Fruit fly (Drosophila melanogaster) whole organism, embryonic: ENCODE measurements around the gene FBXO11.
A peak's percentile ranks its signal among the peaks of the same experiment; 100 is the strongest.

Source experiments
- Adf1 ChIP-seq: fragments of 200-800 bp; sonication (Bioruptor generic); IDR thresholded peaks from 2 replicates; pipeline ENCODE4 v1.3.6; 2022; ENCODE audit warnings: missing biosample characterization, missing genetic modification characterization
- Bgb ChIP-seq: fragments of 200-800 bp; sonication (Bioruptor generic); IDR thresholded peaks from 2 replicates; pipeline ENCODE4 v1.3.6; 2022; ENCODE audit warnings: missing biosample characterization, missing genetic modification characterization; ENCODE audit not compliant: partially characterized antibody
- Blimp-1 ChIP-seq: fragments of 200-800 bp; sonication (Bioruptor generic); optimal IDR thresholded peaks from 3 replicates; lab custom pipeline; 2018; ENCODE audit warnings: missing biosample characterization, missing genetic modification characterization, mild to moderate bottlenecking, moderate library complexity, missing genetic modification reagents
- CG10979 ChIP-seq: fragments of 200-800 bp; sonication (Bioruptor generic); optimal IDR thresholded peaks from 2 replicates; lab custom pipeline; 2018; ENCODE audit warnings: missing biosample characterization, mild to moderate bottlenecking, missing genetic modification characterization, moderate library complexity
- CG12236 ChIP-seq: fragments of 200-800 bp; sonication (Bioruptor generic); optimal IDR thresholded peaks from 2 replicates; lab custom pipeline; 2016; ENCODE audit warnings: missing biosample characterization, missing genetic modification characterization
- CG14014 ChIP-seq: fragments of 200-800 bp; sonication (Bioruptor generic); IDR thresholded peaks from 2 replicates; pipeline ENCODE4 v1.3.6; 2022; ENCODE audit warnings: missing biosample characterization, missing genetic modification characterization
- CG14710 ChIP-seq: fragments of 200-800 bp; sonication (Bioruptor generic); optimal IDR thresholded peaks from 3 replicates; lab custom pipeline; 2019; ENCODE audit warnings: missing biosample characterization, mild to moderate bottlenecking, missing genetic modification characterization, moderate library complexity
- CG15011 ChIP-seq: fragments of 200-800 bp; sonication (Bioruptor generic); optimal IDR thresholded peaks from 3 replicates; lab custom pipeline; 2018; ENCODE audit warnings: missing biosample characterization, mild to moderate bottlenecking, missing genetic modification characterization
- CG15696 ChIP-seq: fragments of 200-800 bp; sonication (Bioruptor generic); optimal IDR thresholded peaks from 2 replicates; lab custom pipeline; 2019; ENCODE audit warnings: missing biosample characterization, mild to moderate bottlenecking, missing genetic modification characterization, moderate library complexity
- CG17328 ChIP-seq: fragments of 200-800 bp; sonication (Bioruptor generic); IDR thresholded peaks from 2 replicates; pipeline ENCODE4 v1.3.6; 2022; ENCODE audit warnings: missing biosample characterization, missing genetic modification characterization
- CG17359 ChIP-seq: fragments of 200-800 bp; sonication (Bioruptor generic); optimal IDR thresholded peaks from 3 replicates; lab custom pipeline; 2018; ENCODE audit warnings: missing biosample characterization, mild to moderate bottlenecking, missing genetic modification characterization, moderate library complexity
- CG17612 ChIP-seq: fragments of 200-800 bp; sonication (Bioruptor generic); IDR thresholded peaks from 2 replicates; pipeline ENCODE4 v1.3.6; 2022; ENCODE audit warnings: missing biosample characterization, missing genetic modification characterization
- CG2116 ChIP-seq: fragments of 200-800 bp; sonication (Bioruptor generic); optimal IDR thresholded peaks from 3 replicates; lab custom pipeline; 2018; ENCODE audit warnings: missing biosample characterization, mild to moderate bottlenecking, missing genetic modification characterization
- CG3065 ChIP-seq: fragments of 200-800 bp; sonication (Bioruptor generic); optimal IDR thresholded peaks from 2 replicates; lab custom pipeline; 2016; ENCODE audit warnings: missing biosample characterization, missing genetic modification characterization
- CG3407 ChIP-seq: fragments of 200-800 bp; sonication (Bioruptor generic); optimal IDR thresholded peaks from 2 replicates; lab custom pipeline; 2018; ENCODE audit warnings: missing biosample characterization, mild to moderate bottlenecking, missing genetic modification characterization
- CG3847 ChIP-seq: fragments of 200-800 bp; sonication (Bioruptor generic); IDR thresholded peaks from 2 replicates; pipeline ENCODE4 v1.3.6; 2022; ENCODE audit warnings: missing biosample characterization, missing genetic modification characterization
- CG4404 ChIP-seq: fragments of 200-800 bp; sonication (Bioruptor generic); IDR thresholded peaks from 2 replicates; pipeline ENCODE4 v1.3.6; 2022; ENCODE audit warnings: missing biosample characterization, missing genetic modification characterization
- CG4854 ChIP-seq: fragments of 200-800 bp; sonication (Bioruptor generic); optimal IDR thresholded peaks from 2 replicates; lab custom pipeline; 2016; ENCODE audit warnings: missing biosample characterization, missing genetic modification characterization, inconsistent platforms
- CG6254 ChIP-seq: fragments of 200-800 bp; sonication (Bioruptor generic); optimal IDR thresholded peaks from 3 replicates; lab custom pipeline; 2017; ENCODE audit warnings: mild to moderate bottlenecking, missing biosample characterization, missing genetic modification reagents, missing genetic modification characterization
- CG6765 ChIP-seq: fragments of 200-800 bp; sonication (Bioruptor generic); optimal IDR thresholded peaks from 3 replicates; lab custom pipeline; 2017; ENCODE audit warnings: missing biosample characterization, mild to moderate bottlenecking, missing genetic modification characterization
- CG8290 ChIP-seq, 3 experiments: fragments of 200-800 bp; sonication (Bioruptor generic); optimal IDR thresholded peaks; 2 replicates each; lab custom pipeline; 2016 to 2019; ENCODE audit warnings: missing biosample characterization in 3 of 3, missing genetic modification characterization in 3 of 3, mild to moderate bottlenecking in 2 of 3, moderate library complexity in 1 of 3
- CHES-1-like ChIP-seq: fragments of 200-800 bp; sonication (Bioruptor generic); optimal IDR thresholded peaks from 2 replicates; lab custom pipeline; 2016; ENCODE audit warnings: missing biosample characterization, missing genetic modification characterization
- Dad ChIP-seq: fragments of 200-800 bp; sonication (Bioruptor generic); optimal IDR thresholded peaks from 3 replicates; lab custom pipeline; 2016; ENCODE audit warnings: missing biosample characterization, missing genetic modification characterization
- GATAe ChIP-seq: fragments of 200-800 bp; sonication (Bioruptor generic); conservative IDR thresholded peaks from 2 replicates; pipeline ENCODE4 v1.3.6; 2022; ENCODE audit warnings: missing biosample characterization, missing genetic modification characterization
- HLH3B ChIP-seq: fragments of 200-800 bp; sonication (Bioruptor generic); IDR thresholded peaks from 2 replicates; pipeline ENCODE4 v1.3.6; 2022; ENCODE audit warnings: missing biosample characterization, missing genetic modification characterization
- HLH54F ChIP-seq: fragments of 200-800 bp; sonication (Bioruptor generic); optimal IDR thresholded peaks from 3 replicates; lab custom pipeline; 2016; ENCODE audit warnings: missing biosample characterization, missing genetic modification characterization
- Optix ChIP-seq: fragments of 200-800 bp; sonication (Bioruptor generic); IDR thresholded peaks from 3 replicates; pipeline ENCODE4 v1.3.6; 2022; ENCODE audit warnings: missing biosample characterization, missing genetic modification characterization
- PHDP ChIP-seq: fragments of 200-800 bp; sonication (Bioruptor generic); optimal IDR thresholded peaks from 3 replicates; lab custom pipeline; 2018; ENCODE audit warnings: missing biosample characterization, mild to moderate bottlenecking, missing genetic modification characterization, moderate library complexity
- Rfx ChIP-seq: fragments of 200-800 bp; sonication (Bioruptor generic); IDR thresholded peaks from 2 replicates; pipeline ENCODE4 v1.3.6; 2022; ENCODE audit warnings: missing biosample characterization, missing genetic modification characterization
- YL-1 ChIP-seq: fragments of 200-800 bp; sonication (Bioruptor generic); optimal IDR thresholded peaks from 3 replicates; lab custom pipeline; 2017; ENCODE audit warnings: missing biosample characterization, mild to moderate bottlenecking, missing genetic modification characterization
- al ChIP-seq: fragments of 200-800 bp; sonication (Bioruptor generic); IDR thresholded peaks from 2 replicates; pipeline ENCODE4 v1.3.6; 2022; ENCODE audit warnings: missing biosample characterization, missing genetic modification characterization
- az2 ChIP-seq: fragments of 200-800 bp; sonication (Bioruptor generic); optimal IDR thresholded peaks from 3 replicates; lab custom pipeline; 2016; ENCODE audit warnings: missing biosample characterization, missing genetic modification characterization
- br ChIP-seq: fragments of >200 bp; optimal IDR thresholded peaks from 2 replicates; lab custom pipeline; 2017
- da ChIP-seq: fragments of 200-800 bp; sonication (Bioruptor generic); optimal IDR thresholded peaks from 2 replicates; lab custom pipeline; 2016; ENCODE audit warnings: missing biosample characterization, missing genetic modification characterization
- dmrt11E ChIP-seq: fragments of 200-800 bp; sonication (Bioruptor generic); optimal IDR thresholded peaks from 3 replicates; lab custom pipeline; 2018; ENCODE audit warnings: missing biosample characterization, mild to moderate bottlenecking, missing genetic modification characterization, moderate library complexity
- dmrt99B ChIP-seq: fragments of 200-800 bp; sonication (Bioruptor generic); optimal IDR thresholded peaks from 2 replicates; lab custom pipeline; 2018; ENCODE audit warnings: missing biosample characterization, mild to moderate bottlenecking, missing genetic modification characterization, moderate library complexity
- dpn ChIP-seq, 2 experiments: fragments of 200-800 bp; sonication (Bioruptor generic); optimal IDR thresholded peaks; 3 replicates each; lab custom pipeline; 2016; ENCODE audit warnings: missing biosample characterization in 2 of 2, missing genetic modification characterization in 2 of 2
- fd102C ChIP-seq: fragments of 200-800 bp; sonication (Bioruptor generic); optimal IDR thresholded peaks from 2 replicates; lab custom pipeline; 2018; ENCODE audit warnings: missing biosample characterization, mild to moderate bottlenecking, missing genetic modification characterization, moderate library complexity
- her ChIP-seq: fragments of 200-800 bp; sonication (Bioruptor generic); optimal IDR thresholded peaks from 2 replicates; lab custom pipeline; 2016; ENCODE audit warnings: missing biosample characterization, missing genetic modification characterization
- jigr1 ChIP-seq: fragments of 200-800 bp; sonication (Bioruptor generic); IDR thresholded peaks from 3 replicates; pipeline ENCODE4 v1.3.6; 2022; ENCODE audit warnings: missing biosample characterization, missing genetic modification characterization
- lilli ChIP-seq: fragments of 200-800 bp; sonication (Bioruptor generic); optimal IDR thresholded peaks from 3 replicates; lab custom pipeline; 2016; ENCODE audit warnings: missing biosample characterization, missing genetic modification characterization
- lmd ChIP-seq: fragments of 200-800 bp; sonication (Bioruptor generic); IDR thresholded peaks from 2 replicates; pipeline ENCODE4 v1.3.6; 2022; ENCODE audit warnings: missing biosample characterization, missing genetic modification characterization
- p53 ChIP-seq: fragments of 200-800 bp; sonication (Bioruptor generic); optimal IDR thresholded peaks from 2 replicates; lab custom pipeline; 2016; ENCODE audit warnings: missing biosample characterization, missing genetic modification characterization
- pb ChIP-seq: fragments of 200-800 bp; sonication (Bioruptor generic); optimal IDR thresholded peaks from 3 replicates; lab custom pipeline; 2016; ENCODE audit warnings: missing biosample characterization, missing genetic modification characterization
- pho ChIP-seq: fragments of 200-800 bp; sonication (Bioruptor generic); optimal IDR thresholded peaks from 2 replicates; lab custom pipeline; 2016; ENCODE audit warnings: missing biosample characterization, missing genetic modification characterization
- sc ChIP-seq, 3 experiments: fragments of >200 bp in 2 of 3; fragments of 200-800 bp in 1 of 3; sonication (Bioruptor generic) in 1 of 3; optimal IDR thresholded peaks; 2 replicates in 2 of 3; 3 replicates in 1 of 3; lab custom pipeline; 2017; ENCODE audit warnings: mild to moderate bottlenecking in 1 of 3, missing biosample characterization in 1 of 3, missing genetic modification characterization in 1 of 3, missing genetic modification reagents in 1 of 3
- stc ChIP-seq: fragments of 200-800 bp; sonication (Bioruptor generic); IDR thresholded peaks from 2 replicates; pipeline ENCODE4 v1.3.6; 2022; ENCODE audit warnings: missing biosample characterization, missing genetic modification characterization
- trh ChIP-seq: fragments of 200-800 bp; sonication (Bioruptor generic); optimal IDR thresholded peaks from 2 replicates; lab custom pipeline; 2016; ENCODE audit warnings: missing biosample characterization, missing genetic modification characterization
- unpg ChIP-seq: fragments of 200-800 bp; sonication (Bioruptor generic); optimal IDR thresholded peaks from 3 replicates; lab custom pipeline; 2018; ENCODE audit warnings: missing biosample characterization, mild to moderate bottlenecking, missing genetic modification characterization, moderate library complexity

FBXO11 gene

dm6 chr3R:9762955-9763931, 45.9 kb downstream of the FBXO11 start, which contains the start of the genes Snap24 and CG8478 (continued):
- no peak for TF ChIP-seq her
- peak; percentile 66 for TF ChIP-seq CG2116
- no peak for TF ChIP-seq CG15011
- TF ChIP-seq p53 (GFP tag; lab: Kevin White, UChicago): no peak
- TF ChIP-seq pho (GFP tag; lab: Kevin White, UChicago): no peak
- peak; percentile 85 for TF ChIP-seq Bgb
- no peak for TF ChIP-seq CG4854 (GFP tag; lab: Kevin White, UChicago)
- TF ChIP-seq br: no peak
- TF ChIP-seq CG4404 (GFP tag; lab: Robert Waterston, UW): no peak
- no peak for TF ChIP-seq dmrt11E
- no peak for TF ChIP-seq CG3065
- TF ChIP-seq HLH54F (GFP tag; lab: Kevin White, UChicago): no peak
- TF ChIP-seq HLH3B (GFP tag; lab: Robert Waterston, UW): no peak
- TF ChIP-seq CG15696 (tag; lab: Kevin White, UChicago): no peak
- TF ChIP-seq trh (GFP tag; lab: Kevin White, UChicago): no peak
- TF ChIP-seq CG3847 (GFP tag; lab: Robert Waterston, UW): no peak
- no peak for TF ChIP-seq lmd (GFP tag; lab: Robert Waterston, UW)
- TF ChIP-seq CG10979 (tag; lab: Kevin White, UChicago): no peak
- TF ChIP-seq CG6254 (GFP tag; lab: Kevin White, UChicago): no peak
- peak; percentile 30 for TF ChIP-seq lilli (GFP tag; lab: Kevin White, UChicago)
- TF ChIP-seq da: no peak
- peak; percentile 78 for TF ChIP-seq CG14710 (tag; lab: Kevin White, UChicago)
- no peak for TF ChIP-seq CG8290 (GFP tag; optimal IDR thresholded peaks at IDR 0.05; lab: Kevin White, UChicago)
- no peak for TF ChIP-seq CG8290 (tag; optimal IDR thresholded peaks at IDR 0.05; lab: Kevin White, UChicago)
- no peak for TF ChIP-seq GATAe (GFP tag; lab: Robert Waterston, UW)
- no peak for TF ChIP-seq dpn (GFP tag; optimal IDR thresholded peaks at IDR 0.05; lab: Kevin White, UChicago)
- no peak for TF ChIP-seq PHDP
- no peak for TF ChIP-seq jigr1 (GFP tag; lab: Robert Waterston, UW)
- TF ChIP-seq CG17612: no peak
- TF ChIP-seq CG17328 (GFP tag; lab: Robert Waterston, UW): no peak
- TF ChIP-seq CG12236 (GFP tag; lab: Kevin White, UChicago): no peak
- no peak for TF ChIP-seq stc (GFP tag; lab: Robert Waterston, UW)
- TF ChIP-seq CG17359 (tag; lab: Kevin White, UChicago): no peak
- no peak for TF ChIP-seq Optix (GFP tag; lab: Robert Waterston, UW)
- TF ChIP-seq Dad: no peak
- TF ChIP-seq Adf1: no peak
- TF ChIP-seq al (GFP tag; lab: Robert Waterston, UW): no peak
- TF ChIP-seq az2: no peak
- TF ChIP-seq CG6765: no peak
- TF ChIP-seq Rfx (GFP tag; lab: Robert Waterston, UW): no peak
- no peak for TF ChIP-seq unpg (GFP tag; lab: Kevin White, UChicago)
- no peak for TF ChIP-seq CHES-1-like (GFP tag; lab: Kevin White, UChicago)
- no peak for TF ChIP-seq fd102C (GFP tag; lab: Kevin White, UChicago)
- TF ChIP-seq CG3407: no peak
- TF ChIP-seq YL-1 (GFP tag; lab: Kevin White, UChicago): peak; percentile 8
- no peak for TF ChIP-seq pb
- no peak for TF ChIP-seq CG14014
- TF ChIP-seq dmrt99B (tag; lab: Kevin White, UChicago): no peak
- no peak for TF ChIP-seq sc (optimal IDR thresholded peaks at IDR 0.05; lab: Kevin White, UChicago)
- no peak for TF ChIP-seq sc (GFP tag; optimal IDR thresholded peaks at IDR 0.05; lab: Kevin White, UChicago)
- TF ChIP-seq Blimp-1 (GFP tag; lab: Kevin White, UChicago): no peak
